Worm (Caenorhabditis elegans): ENCODE results near the gene mics-1.

The mics-1 gene

DNA sequence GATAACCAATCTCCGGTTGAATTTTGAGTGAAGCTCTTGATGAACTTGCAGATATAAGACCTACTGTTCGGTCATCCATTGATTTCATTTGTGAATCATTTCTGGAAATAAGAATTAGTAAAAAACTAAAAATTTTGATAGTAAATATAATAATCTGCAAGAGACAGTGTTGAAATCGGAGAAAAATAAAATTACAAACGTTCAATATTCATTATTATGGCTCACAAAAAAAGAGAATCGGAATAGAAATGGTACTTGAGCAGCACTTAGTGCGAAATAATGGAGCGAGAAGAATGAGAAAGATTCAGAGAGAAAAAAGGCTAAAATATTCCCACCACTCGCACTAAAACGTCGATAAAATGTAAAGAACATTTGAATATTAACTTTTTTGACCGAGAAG lies 1.8 kb downstream of the mics-1 start, which contains the start of gene vps-54:
TSS of gene vps-54 (minus strand) at position 101 of the 400 bp plus-strand sequence.
- TF ChIP-seq peb-1 (tag; optimal IDR thresholded peaks at IDR 0.05), result no peak
- no peak for TF ChIP-seq nhr-11 (tag; optimal IDR thresholded peaks at IDR 0.05)
- no peak for TF ChIP-seq aly-2 (tag; optimal IDR thresholded peaks at IDR 0.05)
- no peak for TF ChIP-seq nhr-12 (tag; optimal IDR thresholded peaks at IDR 0.05)
- no peak for TF ChIP-seq lin-11 (tag; optimal IDR thresholded peaks at IDR 0.05)
- no peak for TF ChIP-seq mbf-1 (tag; optimal IDR thresholded peaks at IDR 0.05)
- TF ChIP-seq mab-5 (tag; optimal IDR thresholded peaks at IDR 0.05), result no peak
- TF ChIP-seq nhr-237 (tag; optimal IDR thresholded peaks at IDR 0.05), result no peak
- no peak for TF ChIP-seq lin-39 (tag; optimal IDR thresholded peaks at IDR 0.05)
- no peak for TF ChIP-seq elt-1 (tag; optimal IDR thresholded peaks at IDR 0.05)
- TF ChIP-seq dmd-4 (tag; optimal IDR thresholded peaks at IDR 0.05), result no peak
- no peak for TF ChIP-seq egl-27 (tag; optimal IDR thresholded peaks at IDR 0.05)
- no peak for TF ChIP-seq ztf-4 (tag; optimal IDR thresholded peaks at IDR 0.05)
- no peak for TF ChIP-seq lin-13 (GFP tag; optimal IDR thresholded peaks at IDR 0.05)
- no peak for TF ChIP-seq nhr-21 (tag; optimal IDR thresholded peaks at IDR 0.05)
- TF ChIP-seq ZK546.5 (tag; optimal IDR thresholded peaks at IDR 0.05), result no peak
- TF ChIP-seq ama-1 (optimal IDR thresholded peaks at IDR 0.05), result no peak

DNA sequence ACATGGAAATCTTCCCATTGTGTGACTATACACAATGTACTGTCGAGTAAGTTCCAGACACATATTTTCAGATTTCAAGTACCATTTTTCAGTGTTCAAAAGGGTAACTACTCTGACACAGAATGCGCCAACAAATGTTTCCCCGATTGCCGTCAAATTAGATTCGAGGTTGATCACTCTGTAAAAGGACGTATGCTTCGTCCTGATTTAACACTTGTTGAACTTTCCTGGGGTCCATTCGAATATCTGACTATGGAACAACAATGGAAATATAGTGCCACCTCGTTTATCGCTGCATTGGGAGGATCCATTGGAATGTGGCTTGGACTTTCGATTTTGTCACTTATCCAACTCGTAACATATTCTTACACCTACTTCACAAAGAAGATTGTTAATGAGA lies 3.9 kb downstream of the mics-1 start:
- no peak for TF ChIP-seq lin-11 (tag; optimal IDR thresholded peaks at IDR 0.05)
- TF ChIP-seq nhr-23 (tag; optimal IDR thresholded peaks at IDR 0.05), result no peak
- no peak for TF ChIP-seq ceh-82 (tag; optimal IDR thresholded peaks at IDR 0.05)
- no peak for TF ChIP-seq C34F6.9 (tag; optimal IDR thresholded peaks at IDR 0.05)
- TF ChIP-seq blmp-1 (tag; optimal IDR thresholded peaks at IDR 0.05; ENCODE audit: insufficient read depth), result no peak
- no peak for TF ChIP-seq nhr-129 (tag; optimal IDR thresholded peaks at IDR 0.05)
- TF ChIP-seq nhr-6 (tag; optimal IDR thresholded peaks at IDR 0.05), result no peak
- TF ChIP-seq ztf-1 (GFP tag; conservative IDR thresholded peaks at IDR 0.05), result no peak

DNA sequence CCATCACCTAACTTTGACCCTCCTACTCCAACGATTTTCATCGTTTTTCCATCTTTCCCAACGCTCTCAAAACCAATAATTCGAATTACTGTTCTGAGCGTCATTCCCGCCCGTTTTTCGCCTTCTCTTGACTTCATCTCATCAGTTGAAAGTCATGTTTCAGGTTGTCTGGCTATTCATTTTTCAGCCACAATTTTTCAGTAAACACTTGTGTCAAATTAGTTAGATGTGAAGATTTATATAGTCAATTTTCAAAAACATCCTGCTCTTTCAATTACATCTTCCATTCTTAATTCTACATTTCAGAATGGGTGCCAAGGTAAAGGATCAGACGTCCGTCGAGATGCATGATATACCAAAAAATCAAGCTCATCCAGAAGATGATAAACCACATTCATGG lies 5.5 kb downstream of the mics-1 start, which contains the start of gene del-6:
TSS of gene del-6 (plus strand) at position 301 of the 400 bp plus-strand sequence.
- TF ChIP-seq mbf-1 (tag; optimal IDR thresholded peaks at IDR 0.05) (no peak), unc-39 (tag; optimal IDR thresholded peaks at IDR 0.05) (no peak), ztf-4 (tag; optimal IDR thresholded peaks at IDR 0.05) (no peak)

DNA sequence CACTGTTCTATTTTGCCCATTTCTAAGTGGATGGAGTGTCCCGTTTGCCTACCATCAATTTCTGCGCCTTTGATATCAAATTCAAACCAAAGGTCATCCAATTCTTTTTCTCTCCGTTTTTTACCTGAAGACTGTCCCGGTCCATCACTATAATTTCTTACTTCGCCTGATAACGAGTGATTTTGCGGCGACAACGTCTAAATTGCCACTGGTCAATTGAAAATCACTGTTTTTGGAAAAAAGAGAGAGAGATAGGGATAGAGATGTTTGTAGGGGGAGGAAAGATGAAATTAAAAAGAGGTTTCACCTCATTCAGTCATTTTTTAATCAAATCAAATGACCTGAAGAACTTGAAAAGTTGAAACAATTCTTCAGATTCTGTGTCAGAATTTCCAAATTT lies 6.6 kb downstream of the mics-1 start:
- no peak for TF ChIP-seq blmp-1 (tag; optimal IDR thresholded peaks at IDR 0.05; ENCODE audit: insufficient read depth)
- no peak for TF ChIP-seq nhr-77 (tag; optimal IDR thresholded peaks at IDR 0.05)
- peak; percentile 21 for TF ChIP-seq sma-3 (GFP tag; optimal IDR thresholded peaks at IDR 0.05)
- no peak for TF ChIP-seq snpc-4 (tag; optimal IDR thresholded peaks at IDR 0.05)

DNA sequence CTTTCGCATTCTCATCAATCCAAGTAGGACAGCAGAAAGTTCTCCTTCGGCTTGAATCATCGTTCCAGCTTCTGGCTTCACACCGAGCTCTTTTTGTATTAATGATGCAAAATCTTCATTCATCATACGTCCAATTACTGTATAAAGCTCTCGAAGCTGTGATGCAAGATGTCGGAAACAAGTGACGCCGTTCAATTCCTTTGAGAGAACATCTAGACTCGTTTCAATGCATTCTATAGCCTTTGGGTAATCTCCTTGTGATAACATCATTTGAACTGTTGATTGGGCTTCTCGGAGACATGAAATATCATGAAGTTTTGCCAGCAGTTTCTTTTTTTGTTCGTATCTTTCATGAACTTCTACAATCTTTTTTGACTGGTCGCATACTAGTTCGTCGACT lies 9.6 kb downstream of the mics-1 start:
- TF ChIP-seq mbf-1 (tag; optimal IDR thresholded peaks at IDR 0.05), result no peak
- no peak for TF ChIP-seq lin-11 (tag; optimal IDR thresholded peaks at IDR 0.05)
- no peak for TF ChIP-seq R02D3.7 (tag; optimal IDR thresholded peaks at IDR 0.05)
- TF ChIP-seq peb-1 (tag; optimal IDR thresholded peaks at IDR 0.05), result no peak
- no peak for TF ChIP-seq mab-5 (tag; optimal IDR thresholded peaks at IDR 0.05)
- TF ChIP-seq C34F6.9 (tag; optimal IDR thresholded peaks at IDR 0.05), result no peak
- TF ChIP-seq ZK546.5 (tag; optimal IDR thresholded peaks at IDR 0.05), result no peak
- no peak for TF ChIP-seq nhr-129 (tag; optimal IDR thresholded peaks at IDR 0.05)
- no peak for TF ChIP-seq ceh-82 (tag; optimal IDR thresholded peaks at IDR 0.05)
- no peak for TF ChIP-seq lin-13 (GFP tag; optimal IDR thresholded peaks at IDR 0.05)
- TF ChIP-seq nhr-77 (tag; optimal IDR thresholded peaks at IDR 0.05), result no peak
- no peak for TF ChIP-seq aly-2 (tag; optimal IDR thresholded peaks at IDR 0.05)
- TF ChIP-seq nhr-21 (tag; optimal IDR thresholded peaks at IDR 0.05), result no peak
- no peak for TF ChIP-seq lsy-2 (tag; optimal IDR thresholded peaks at IDR 0.05)

DNA sequence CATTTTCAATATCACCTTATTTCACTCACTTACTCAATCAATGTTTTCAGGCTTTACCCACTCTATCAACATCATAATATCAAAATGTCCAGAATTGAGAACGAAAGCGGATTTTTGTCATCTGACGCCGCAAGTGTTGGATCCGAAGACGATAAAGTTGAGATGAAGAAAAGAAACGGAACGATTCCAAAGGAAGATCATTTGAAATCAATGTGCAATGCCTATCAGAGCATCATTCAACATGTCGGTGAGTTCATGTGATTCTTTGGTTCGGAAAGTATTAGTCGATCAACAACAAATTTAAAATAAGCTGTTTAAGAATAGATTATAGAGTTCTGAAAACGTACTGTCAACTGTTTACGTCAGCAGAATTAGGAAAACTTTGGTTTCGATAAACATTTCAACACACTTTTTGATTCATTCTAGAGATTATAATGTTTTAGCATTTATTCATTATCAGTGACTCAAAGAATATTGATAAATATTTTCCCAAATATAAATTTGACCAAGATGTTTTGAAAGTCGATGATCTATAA lies 13.2 kb downstream of the mics-1 start, which contains the start of gene cat-4:
TSS of gene cat-4 (plus strand) at position 51 of the 536 bp plus-strand sequence.
- TF ChIP-seq dmd-4 (tag; optimal IDR thresholded peaks at IDR 0.05), result no peak
- peak; percentile 50 for TF ChIP-seq sma-9 (GFP tag; optimal IDR thresholded peaks at IDR 0.05)
- TF ChIP-seq sma-9 (tag; optimal IDR thresholded peaks at IDR 0.05), result no peak
- TF ChIP-seq fos-1 (tag; optimal IDR thresholded peaks at IDR 0.05), result no peak
- TF ChIP-seq gmeb-1 (tag; optimal IDR thresholded peaks at IDR 0.05), result peak; percentile 19

Measured in whole organism, L2 larva.